Worm (Caenorhabditis elegans) whole organism, L4 larva: ENCODE data around the gene rabx-5.
A peak's percentile ranks its signal among the peaks of the same experiment; 100 is the strongest.

Source experiments
- F10B5.3 ChIP-seq: sonication (generic microtip); optimal IDR thresholded peaks from 2 replicates; lab custom pipeline; 2016; ENCODE audit warnings: mild to moderate bottlenecking, missing genetic modification characterization, missing compliant biosample characterization
- F26F4.8 ChIP-seq: fragments of 200-800 bp; sonication (Bioruptor generic); conservative IDR thresholded peaks from 2 replicates; pipeline ENCODE4 v1.3.6; 2022; ENCODE audit warnings: missing genetic modification characterization, missing compliant biosample characterization
- F37D6.2 ChIP-seq: sonication (generic microtip); optimal IDR thresholded peaks from 2 replicates; lab custom pipeline; 2016; ENCODE audit warnings: mild to moderate bottlenecking, missing genetic modification characterization, missing compliant biosample characterization
- R02D3.7 ChIP-seq: fragments of 150-350 bp; sonication (generic microtip); optimal IDR thresholded peaks from 3 replicates; lab custom pipeline; 2014; ENCODE audit warnings: missing biosample characterization, missing genetic modification characterization
- T26A8.4 ChIP-seq: fragments of 200-800 bp; sonication (Bioruptor generic); IDR thresholded peaks from 2 replicates; pipeline ENCODE4 v1.3.6; 2022; ENCODE audit warnings: missing genetic modification characterization, missing compliant biosample characterization
- Y5F2A.4 ChIP-seq: fragments of 200-800 bp; sonication (Bioruptor generic); optimal IDR thresholded peaks from 2 replicates; lab custom pipeline; 2018; ENCODE audit warnings: mild to moderate bottlenecking, missing genetic modification characterization, missing compliant biosample characterization
- ZK546.5 ChIP-seq, 2 experiments: sonication (generic microtip); optimal IDR thresholded peaks; 2 replicates each; lab custom pipeline; 2017; ENCODE audit warnings: missing biosample characterization in 2 of 2, missing genetic modification characterization in 2 of 2
- aha-1 ChIP-seq: fragments of 150-350 bp; peaks from one replicate; lab custom pipeline; 2014; ENCODE audit warnings: missing biosample characterization, missing genetic modification characterization
- arid-1 ChIP-seq: fragments of 200-800 bp; sonication (Bioruptor generic); conservative IDR thresholded peaks from 2 replicates; pipeline ENCODE4 v1.3.6; 2022; ENCODE audit warnings: missing genetic modification reagents, missing genetic modification characterization, missing compliant biosample characterization
- ceh-28 ChIP-seq: fragments of 150-350 bp; optimal IDR thresholded peaks from 2 replicates; lab custom pipeline; 2014; ENCODE audit warnings: missing biosample characterization, missing genetic modification reagents, missing genetic modification characterization
- ceh-32 ChIP-seq: sonication (generic microtip); optimal IDR thresholded peaks from 2 replicates; lab custom pipeline; 2016; ENCODE audit warnings: mild to moderate bottlenecking, missing genetic modification characterization, missing compliant biosample characterization; ENCODE audit not compliant: poor library complexity
- ceh-62 ChIP-seq: sonication (generic microtip); optimal IDR thresholded peaks from 2 replicates; lab custom pipeline; 2017; ENCODE audit warnings: missing biosample characterization, missing genetic modification characterization
- ces-1 ChIP-seq: fragments of 150-350 bp; sonication (generic microtip); optimal IDR thresholded peaks from 4 replicates; lab custom pipeline; 2014; ENCODE audit warnings: missing biosample characterization, missing genetic modification reagents, missing genetic modification characterization
- cey-2 ChIP-seq: sonication (generic microtip); optimal IDR thresholded peaks from 3 replicates; lab custom pipeline; 2017; ENCODE audit warnings: missing genetic modification characterization, mild to moderate bottlenecking, missing compliant biosample characterization, antibody characterized with exemption, borderline replicate concordance; ENCODE audit not compliant: insufficient read depth
- daf-16 ChIP-seq, 3 experiments: sonication (generic microtip); optimal IDR thresholded peaks; 2 replicates each; lab custom pipeline; 2016 to 2017; ENCODE audit warnings: missing genetic modification characterization in 3 of 3, missing genetic modification reagents in 3 of 3, mild to moderate bottlenecking in 2 of 3, missing compliant biosample characterization in 2 of 3, missing biosample characterization in 1 of 3, moderate library complexity in 1 of 3
- dve-1 ChIP-seq: sonication (generic microtip); optimal IDR thresholded peaks from 2 replicates; lab custom pipeline; 2017; ENCODE audit warnings: antibody characterized with exemption, mild to moderate bottlenecking, missing genetic modification characterization, missing compliant biosample characterization; ENCODE audit not compliant: insufficient read depth
- egl-27 ChIP-seq: sonication (generic microtip); optimal IDR thresholded peaks from 3 replicates; lab custom pipeline; 2017; ENCODE audit warnings: missing biosample characterization, missing genetic modification reagents, missing genetic modification characterization
- egl-43 ChIP-seq: fragments of 200-800 bp; sonication (Bioruptor generic); IDR thresholded peaks from 2 replicates; pipeline ENCODE4 v1.3.6; 2022; ENCODE audit warnings: missing genetic modification reagents, missing genetic modification characterization, missing compliant biosample characterization
- fos-1 ChIP-seq: fragments of 150-350 bp; optimal IDR thresholded peaks from 2 replicates; lab custom pipeline; 2014; ENCODE audit warnings: missing biosample characterization, missing genetic modification characterization
- gei-8 ChIP-seq: fragments of 200-800 bp; sonication (Bioruptor generic); optimal IDR thresholded peaks from 2 replicates; lab custom pipeline; 2018; ENCODE audit warnings: mild to moderate bottlenecking, missing genetic modification characterization, missing compliant biosample characterization
- hif-1 ChIP-seq, 2 experiments: sonication (generic microtip); optimal IDR thresholded peaks; 2 replicates each; lab custom pipeline; 2016 to 2017; ENCODE audit warnings: missing compliant biosample characterization in 2 of 2, missing genetic modification characterization in 2 of 2, missing genetic modification reagents in 2 of 2, missing genotype in 2 of 2, mild to moderate bottlenecking in 1 of 2
- hlh-11 ChIP-seq: fragments of 200-800 bp; sonication (Bioruptor generic); optimal IDR thresholded peaks from 2 replicates; lab custom pipeline; 2018; ENCODE audit warnings: mild to moderate bottlenecking, missing genetic modification characterization, missing compliant biosample characterization
- hlh-30 ChIP-seq: sonication (generic microtip); optimal IDR thresholded peaks from 2 replicates; lab custom pipeline; 2017; ENCODE audit warnings: antibody characterized with exemption, mild to moderate bottlenecking, missing genetic modification characterization, missing compliant biosample characterization; ENCODE audit not compliant: insufficient read depth
- hmg-1.1 ChIP-seq: fragments of 200-800 bp; sonication (Bioruptor generic); IDR thresholded peaks from 2 replicates; pipeline ENCODE4 v1.3.6; 2022; ENCODE audit warnings: missing genetic modification reagents, missing genetic modification characterization, missing compliant biosample characterization
- jun-1 ChIP-seq: fragments of 150-350 bp; optimal IDR thresholded peaks from 2 replicates; lab custom pipeline; 2014; ENCODE audit warnings: missing biosample characterization, missing genetic modification reagents, missing genetic modification characterization
- lin-1 ChIP-seq: fragments of 200-800 bp; sonication (Bioruptor generic); IDR thresholded peaks from 2 replicates; pipeline ENCODE4 v1.3.6; 2022; ENCODE audit warnings: missing genetic modification reagents, missing genetic modification characterization, missing compliant biosample characterization
- lin-15B ChIP-seq: fragments of 150-350 bp; sonication (generic microtip); optimal IDR thresholded peaks from 3 replicates; lab custom pipeline; 2014; ENCODE audit warnings: missing biosample characterization, missing genetic modification characterization
- lin-38 ChIP-seq: fragments of 200-800 bp; sonication (Bioruptor generic); IDR thresholded peaks from 2 replicates; pipeline ENCODE4 v1.3.6; 2022; ENCODE audit warnings: missing genetic modification reagents, missing genetic modification characterization, missing compliant biosample characterization
- lin-39 ChIP-seq: fragments of 150-350 bp; optimal IDR thresholded peaks from 2 replicates; lab custom pipeline; 2014; ENCODE audit warnings: missing biosample characterization, missing genetic modification reagents, missing genetic modification characterization
- lsy-2 ChIP-seq, 2 experiments: fragments of 150-350 bp in 1 of 2; sonication (generic microtip) in 1 of 2; optimal IDR thresholded peaks; 2 replicates each; lab custom pipeline; 2014 to 2017; ENCODE audit warnings: missing biosample characterization in 2 of 2, missing genetic modification characterization in 2 of 2
- madf-9 ChIP-seq: fragments of 200-800 bp; sonication (Bioruptor generic); conservative IDR thresholded peaks from 2 replicates; pipeline ENCODE4 v1.3.6; 2022; ENCODE audit warnings: missing genetic modification reagents, missing genetic modification characterization, missing compliant biosample characterization
- mdt-29 ChIP-seq: fragments of 200-800 bp; sonication (Bioruptor generic); IDR thresholded peaks from 2 replicates; pipeline ENCODE4 v1.3.6; 2022; ENCODE audit warnings: missing genetic modification reagents, missing genetic modification characterization, missing compliant biosample characterization
- mep-1 ChIP-seq: fragments of 150-350 bp; sonication (generic microtip); optimal IDR thresholded peaks from 3 replicates; lab custom pipeline; 2014; ENCODE audit warnings: missing biosample characterization, missing genetic modification characterization
- mxl-2 ChIP-seq: fragments of 200-800 bp; sonication (Bioruptor generic); conservative IDR thresholded peaks from 2 replicates; pipeline ENCODE4 v1.3.6; 2022; ENCODE audit warnings: missing genetic modification reagents, missing genetic modification characterization, missing compliant biosample characterization
- nhr-11 ChIP-seq: fragments of 150-350 bp; optimal IDR thresholded peaks from 2 replicates; lab custom pipeline; 2014; ENCODE audit warnings: missing biosample characterization, missing genetic modification characterization
- nhr-111 ChIP-seq: fragments of 200-800 bp; sonication (Bioruptor generic); optimal IDR thresholded peaks from 2 replicates; lab custom pipeline; 2018; ENCODE audit warnings: mild to moderate bottlenecking, missing genetic modification characterization, missing compliant biosample characterization
- nhr-237 ChIP-seq: sonication (generic microtip); optimal IDR thresholded peaks from 2 replicates; lab custom pipeline; 2017; ENCODE audit warnings: missing biosample characterization, missing genetic modification characterization
- nhr-25 ChIP-seq: sonication (generic microtip); optimal IDR thresholded peaks from 2 replicates; lab custom pipeline; 2017; ENCODE audit warnings: missing genetic modification characterization, mild to moderate bottlenecking, missing compliant biosample characterization, antibody characterized with exemption, moderate library complexity, borderline replicate concordance; ENCODE audit not compliant: insufficient read depth
- nhr-42 ChIP-seq: fragments of 200-800 bp; sonication (Bioruptor generic); IDR thresholded peaks from 2 replicates; pipeline ENCODE4 v1.3.6; 2022; ENCODE audit warnings: missing genetic modification characterization, missing compliant biosample characterization
- nhr-48 ChIP-seq: sonication (generic microtip); optimal IDR thresholded peaks from 2 replicates; lab custom pipeline; 2016; ENCODE audit warnings: mild to moderate bottlenecking, missing genetic modification characterization, missing compliant biosample characterization
- nhr-77 ChIP-seq: fragments of 150-350 bp; optimal IDR thresholded peaks from 2 replicates; lab custom pipeline; 2014; ENCODE audit warnings: missing biosample characterization, missing genetic modification characterization
- php-3 ChIP-seq: fragments of 200-800 bp; sonication (Bioruptor generic); IDR thresholded peaks from 2 replicates; pipeline ENCODE4 v1.3.6; 2022; ENCODE audit warnings: missing genetic modification reagents, missing genetic modification characterization, missing compliant biosample characterization
- pqm-1 ChIP-seq: sonication (generic microtip); optimal IDR thresholded peaks from 2 replicates; lab custom pipeline; 2017; ENCODE audit warnings: missing biosample characterization, missing genetic modification characterization
- rbr-2 ChIP-seq: sonication (generic microtip); optimal IDR thresholded peaks from 2 replicates; lab custom pipeline; 2016; ENCODE audit warnings: missing genotype, missing genetic modification characterization, missing compliant biosample characterization
- spr-3 ChIP-seq: fragments of 200-800 bp; sonication (Bioruptor generic); optimal IDR thresholded peaks from 2 replicates; lab custom pipeline; 2018; ENCODE audit warnings: mild to moderate bottlenecking, missing genetic modification characterization, missing compliant biosample characterization
- unc-39 ChIP-seq: sonication (generic microtip); optimal IDR thresholded peaks from 2 replicates; lab custom pipeline; 2017; ENCODE audit warnings: missing biosample characterization, missing genetic modification characterization
- unc-62 ChIP-seq, 3 experiments: fragments of 150-350 bp in 1 of 3; sonication (generic microtip); optimal IDR thresholded peaks in 2 of 3; peaks in 1 of 3; 1 replicate in 1 of 3; 2 replicates in 2 of 3; lab custom pipeline; 2014 to 2017; ENCODE audit warnings: missing biosample characterization in 3 of 3, missing genetic modification characterization in 3 of 3, missing genetic modification reagents in 3 of 3, missing genotype in 1 of 3
- vab-7 ChIP-seq: fragments of 200-800 bp; sonication (Bioruptor generic); IDR thresholded peaks from 2 replicates; pipeline ENCODE4 v1.3.6; 2022; ENCODE audit warnings: missing genetic modification reagents, missing genetic modification characterization, missing compliant biosample characterization
- zfp-2 ChIP-seq: sonication (generic microtip); optimal IDR thresholded peaks from 2 replicates; lab custom pipeline; 2016; ENCODE audit warnings: mild to moderate bottlenecking, missing genetic modification characterization, missing compliant biosample characterization

rabx-5 gene

ce11 chrIII:10629043-10629442 lies 23.9 kb downstream of the rabx-5 start, which contains the start of gene swt-4:
TSS of gene swt-4 (minus strand) at chrIII:10629143.
- TF ChIP-seq nhr-11 (tag; lab: Kevin White, UChicago) (no peak), mep-1 (tag; lab: Kevin White, UChicago) (no peak), gei-8 (GFP tag; lab: Kevin White, UChicago) (no peak), nhr-48 (tag; lab: Kevin White, UChicago) (no peak), fos-1 (no peak), nhr-111 (no peak), egl-43 (GFP tag; lab: Robert Waterston, UW) (no peak), F26F4.8 (GFP tag; lab: Robert Waterston, UW) (no peak), hlh-30 (no peak), unc-62 (GFP tag; optimal IDR thresholded peaks at IDR 0.05 in 1 of 2; lab: Kevin White, UChicago) (no peak), unc-62 (tag; optimal IDR thresholded peaks at IDR 0.05; lab: Kevin White, UChicago) (no peak), php-3 (GFP tag; lab: Robert Waterston, UW) (no peak), hmg-1.1 (GFP tag; lab: Robert Waterston, UW) (no peak), ZK546.5 (tag; optimal IDR thresholded peaks at IDR 0.05; lab: Kevin White, UChicago) (no peak), spr-3 (GFP tag; lab: Kevin White, UChicago) (no peak), lin-39 (tag; lab: Kevin White, UChicago) (no peak)
- TF ChIP-seq, all 104 proteins: peak for 0

ce11 chrIII:10629795-10630194 lies 24.6 kb downstream of the rabx-5 start:
- TF ChIP-seq ceh-62 (tag; lab: Kevin White, UChicago) (no peak), aha-1 (tag; lab: Kevin White, UChicago) (peak; percentile 68), mdt-29 (GFP tag; lab: Robert Waterston, UW) (no peak), ces-1 (no peak), egl-27 (no peak), zfp-2 (tag; lab: Kevin White, UChicago) (no peak), lin-38 (no peak), lin-39 (tag; lab: Kevin White, UChicago) (no peak), nhr-237 (tag; lab: Kevin White, UChicago) (no peak), vab-7 (GFP tag; lab: Robert Waterston, UW) (no peak), Y5F2A.4 (GFP tag; lab: Kevin White, UChicago) (no peak), cey-2 (tag; lab: Kevin White, UChicago) (no peak), pqm-1 (tag; lab: Kevin White, UChicago) (no peak), daf-16 (GFP tag; optimal IDR thresholded peaks at IDR 0.05; lab: Kevin White, UChicago) (no peak), daf-16 (tag; optimal IDR thresholded peaks at IDR 0.05; lab: Kevin White, UChicago) (peak; percentile 92), rbr-2 (tag; lab: Kevin White, UChicago) (no peak), jun-1 (tag; lab: Kevin White, UChicago) (no peak), R02D3.7 (tag; lab: Kevin White, UChicago) (no peak), lsy-2 (tag; optimal IDR thresholded peaks at IDR 0.05; lab: Kevin White, UChicago) (peak in 1 of 2 experiments; percentile 35), nhr-42 (GFP tag; lab: Robert Waterston, UW) (no peak), F37D6.2 (tag; lab: Kevin White, UChicago) (no peak), ZK546.5 (tag; optimal IDR thresholded peaks at IDR 0.05; lab: Kevin White, UChicago) (no peak), hif-1 (tag; optimal IDR thresholded peaks at IDR 0.05; lab: Kevin White, UChicago) (no peak), F26F4.8 (GFP tag; lab: Robert Waterston, UW) (no peak), F10B5.3 (tag; lab: Kevin White, UChicago) (no peak), madf-9 (no peak), T26A8.4 (no peak), ceh-28 (tag; lab: Kevin White, UChicago) (no peak), mxl-2 (GFP tag; lab: Robert Waterston, UW) (no peak), lin-1 (GFP tag; lab: Robert Waterston, UW) (no peak), unc-39 (no peak), dve-1 (tag; lab: Kevin White, UChicago) (peak; percentile 19), nhr-77 (peak; percentile 4), nhr-25 (tag; lab: Kevin White, UChicago) (peak; percentile 22), lin-15B (tag; lab: Kevin White, UChicago) (no peak), hlh-11 (tag; lab: Kevin White, UChicago) (peak; percentile 12), arid-1 (no peak), ceh-32 (tag; lab: Kevin White, UChicago) (no peak)
